Worm (Caenorhabditis elegans): ENCODE data around the gene irld-21.

irld-21 gene

ce11 chrIV:10151439-10151997 is 29.4 kb upstream of the irld-21 start, which contains the start of gene copg-1 (continued):
- TF ChIP-seq nhr-10 (tag; optimal IDR thresholded peaks at IDR 0.05) (no peak), Y55F3AM.14 (GFP tag; optimal IDR thresholded peaks at IDR 0.05) (no peak), gmeb-1 (tag; optimal IDR thresholded peaks at IDR 0.05) (peak; percentile 58), ceh-82 (tag; optimal IDR thresholded peaks at IDR 0.05) (no peak)

DNA sequence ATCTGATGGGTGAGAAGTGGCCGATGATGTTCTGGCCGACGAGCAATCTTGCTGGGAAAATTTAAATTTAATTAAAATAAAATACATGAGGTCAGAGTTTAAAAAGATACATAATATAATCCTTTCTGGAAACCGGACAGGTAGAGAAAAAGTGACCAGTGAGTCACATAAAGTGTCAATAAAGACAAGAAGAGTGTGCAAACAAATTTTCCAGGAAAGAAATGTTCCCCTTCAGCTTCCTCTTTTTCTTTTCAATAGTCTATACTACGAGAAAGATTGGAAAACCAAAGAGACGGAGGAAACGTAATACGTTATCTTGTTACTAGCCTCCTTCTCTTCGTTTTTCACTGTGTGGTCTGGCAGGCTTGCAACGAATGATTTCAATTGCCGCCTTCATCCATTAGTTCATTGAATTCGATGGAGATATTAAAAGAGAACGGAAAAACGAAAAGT is 28.5 kb upstream of the irld-21 start, which contains the start of gene tsp-12:
tsp-12 (minus strand) TSS at position 51 of the 453 bp plus-strand sequence.
- TF ChIP-seq mab-5 (tag; optimal IDR thresholded peaks at IDR 0.05) (no peak), snpc-4 (tag; optimal IDR thresholded peaks at IDR 0.05) (no peak), nhr-23 (tag; optimal IDR thresholded peaks at IDR 0.05) (no peak), mdl-1 (tag; optimal IDR thresholded peaks at IDR 0.05) (no peak), F13H6.1 (tag; optimal IDR thresholded peaks at IDR 0.05) (peak; percentile 51), C34F6.9 (tag; optimal IDR thresholded peaks at IDR 0.05) (peak; percentile 2), lin-13 (GFP tag; optimal IDR thresholded peaks at IDR 0.05) (peak; percentile 23), mbf-1 (tag; optimal IDR thresholded peaks at IDR 0.05) (no peak), ama-1 (optimal IDR thresholded peaks at IDR 0.05) (no peak), nhr-77 (tag; optimal IDR thresholded peaks at IDR 0.05) (no peak), nhr-10 (tag; optimal IDR thresholded peaks at IDR 0.05) (no peak), R02D3.7 (tag; optimal IDR thresholded peaks at IDR 0.05) (no peak)

DNA sequence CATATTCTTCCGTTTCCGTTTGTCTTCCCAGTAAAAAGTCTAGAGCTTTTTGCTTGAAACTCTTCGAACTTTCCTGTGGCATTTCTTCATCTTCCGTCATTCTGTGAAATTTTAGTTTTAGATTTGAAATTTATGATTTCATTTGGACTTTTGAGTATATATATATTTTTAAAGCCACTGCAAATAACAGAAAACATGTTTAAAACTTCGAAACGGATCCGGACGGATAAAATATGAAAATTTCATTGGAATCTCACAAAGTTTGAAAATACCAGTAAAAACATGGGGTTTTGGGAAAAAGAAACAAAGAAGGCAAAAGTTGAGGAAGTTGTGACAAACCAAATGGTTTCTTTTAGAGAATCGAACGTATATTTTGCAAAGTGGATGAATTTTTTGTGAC is 26.8 kb upstream of the irld-21 start, which contains the start of gene pigs-1:
pigs-1 (minus strand) TSS at position 101 of the 400 bp plus-strand sequence.
- TF ChIP-seq alr-1 (tag; optimal IDR thresholded peaks at IDR 0.05) (no peak), lin-11 (tag; optimal IDR thresholded peaks at IDR 0.05) (no peak), blmp-1 (tag; optimal IDR thresholded peaks at IDR 0.05; ENCODE audit: insufficient read depth) (no peak), lsy-2 (tag; optimal IDR thresholded peaks at IDR 0.05) (no peak), nhr-77 (tag; optimal IDR thresholded peaks at IDR 0.05) (no peak), aly-2 (tag; optimal IDR thresholded peaks at IDR 0.05) (no peak)

ce11 chrIV:10146885-10147284 is 24.8 kb upstream of the irld-21 start, which contains the start of gene T14G10.8:
T14G10.8 (minus strand) TSS chrIV:10146985.
- no peak for TF ChIP-seq skn-1 (tag; optimal IDR thresholded peaks at IDR 0.05)
- no peak for TF ChIP-seq ceh-82 (tag; optimal IDR thresholded peaks at IDR 0.05)
- no peak for TF ChIP-seq dmd-4 (tag; optimal IDR thresholded peaks at IDR 0.05)
- no peak for TF ChIP-seq ZK546.5 (tag; optimal IDR thresholded peaks at IDR 0.05)

- TF ChIP-seq F13H6.1 (tag; optimal IDR thresholded peaks at IDR 0.05) (no peak), elt-1 (tag; optimal IDR thresholded peaks at IDR 0.05) (no peak), unc-39 (tag; optimal IDR thresholded peaks at IDR 0.05) (no peak), peb-1 (tag; optimal IDR thresholded peaks at IDR 0.05) (no peak), nhr-12 (tag; optimal IDR thresholded peaks at IDR 0.05) (no peak), skn-1 (tag; optimal IDR thresholded peaks at IDR 0.05) (no peak), alr-1 (tag; optimal IDR thresholded peaks at IDR 0.05) (no peak), Y55F3AM.14 (GFP tag; optimal IDR thresholded peaks at IDR 0.05) (no peak), mab-5 (tag; optimal IDR thresholded peaks at IDR 0.05) (no peak), nhr-129 (tag; optimal IDR thresholded peaks at IDR 0.05) (no peak), nhr-6 (tag; optimal IDR thresholded peaks at IDR 0.05) (no peak), lin-13 (GFP tag; optimal IDR thresholded peaks at IDR 0.05) (no peak), lin-39 (tag; optimal IDR thresholded peaks at IDR 0.05) (no peak), fos-1 (tag; optimal IDR thresholded peaks at IDR 0.05) (no peak), lsy-2 (tag; optimal IDR thresholded peaks at IDR 0.05) (no peak), unc-55 (GFP tag; optimal IDR thresholded peaks at IDR 0.05) (no peak), dmd-4 (tag; optimal IDR thresholded peaks at IDR 0.05) (no peak), elt-3 (tag; optimal IDR thresholded peaks at IDR 0.05) (no peak), crh-2 (tag; optimal IDR thresholded peaks at IDR 0.05) (no peak), mdl-1 (tag; optimal IDR thresholded peaks at IDR 0.05) (no peak)
Measured at ce11 chrIV:10144909-10145308, 22.8 kb upstream of the irld-21 start.
